Fruit fly (Drosophila melanogaster) whole organism, embryonic: ENCODE results near the gene Pss.

Source experiments
- Abd-B ChIP-seq: fragments of 200-800 bp; sonication (Bioruptor generic); optimal IDR thresholded peaks from 2 replicates; lab custom pipeline; 2018; ENCODE audit warnings: missing biosample characterization, mild to moderate bottlenecking, missing genetic modification characterization, moderate library complexity
- CG10321 ChIP-seq: fragments of 200-800 bp; sonication (Bioruptor generic); IDR thresholded peaks from 2 replicates; pipeline ENCODE4 v1.3.6; 2022; ENCODE audit warnings: missing biosample characterization, missing genetic modification characterization
- CG10366 ChIP-seq: fragments of 200-800 bp; sonication (Bioruptor generic); IDR thresholded peaks from 2 replicates; pipeline ENCODE4 v1.3.6; 2022; ENCODE audit warnings: missing biosample characterization, missing genetic modification characterization
- CG10565 ChIP-seq: fragments of 200-800 bp; sonication (Bioruptor generic); optimal IDR thresholded peaks from 3 replicates; lab custom pipeline; 2016; ENCODE audit warnings: missing biosample characterization, mild to moderate bottlenecking, missing genetic modification characterization
- CG11696 ChIP-seq: fragments of 200-800 bp; sonication (Bioruptor generic); IDR thresholded peaks from 2 replicates; pipeline ENCODE4 v1.3.6; 2022; ENCODE audit warnings: missing biosample characterization, missing genetic modification characterization
- CG15269 ChIP-seq: fragments of 200-800 bp; sonication (Bioruptor generic); optimal IDR thresholded peaks from 2 replicates; lab custom pipeline; 2018; ENCODE audit warnings: missing biosample characterization, mild to moderate bottlenecking, missing genetic modification characterization, moderate library complexity
- CG1529 ChIP-seq: fragments of 200-800 bp; sonication (Bioruptor generic); optimal IDR thresholded peaks from 3 replicates; lab custom pipeline; 2018; ENCODE audit warnings: missing biosample characterization, missing genetic modification characterization
- CG17186 ChIP-seq: fragments of 200-800 bp; sonication (Bioruptor generic); optimal IDR thresholded peaks from 3 replicates; lab custom pipeline; 2017; ENCODE audit warnings: missing biosample characterization, missing genetic modification reagents, missing genetic modification characterization
- CG18476 ChIP-seq: fragments of 200-800 bp; sonication (Bioruptor generic); optimal IDR thresholded peaks from 2 replicates; lab custom pipeline; 2016; ENCODE audit warnings: missing biosample characterization, mild to moderate bottlenecking, missing genetic modification characterization
- CG2712 ChIP-seq: fragments of 200-800 bp; optimal IDR thresholded peaks from 3 replicates; lab custom pipeline; 2019; ENCODE audit warnings: missing biosample characterization, mild to moderate bottlenecking, missing genetic modification characterization, moderate library complexity
- CG2875 ChIP-seq: fragments of 200-800 bp; sonication (Bioruptor generic); optimal IDR thresholded peaks from 2 replicates; lab custom pipeline; 2017; ENCODE audit warnings: missing biosample characterization, mild to moderate bottlenecking, missing genetic modification characterization, missing genetic modification reagents
- CG3847 ChIP-seq: fragments of 200-800 bp; sonication (Bioruptor generic); IDR thresholded peaks from 2 replicates; pipeline ENCODE4 v1.3.6; 2022; ENCODE audit warnings: missing biosample characterization, missing genetic modification characterization
- CG5245 ChIP-seq: fragments of 200-800 bp; sonication (Bioruptor generic); optimal IDR thresholded peaks from 3 replicates; lab custom pipeline; 2016; ENCODE audit warnings: missing biosample characterization, missing genetic modification characterization
- CG6654 ChIP-seq: fragments of 200-800 bp; sonication (Bioruptor generic); optimal IDR thresholded peaks from 2 replicates; lab custom pipeline; 2017; ENCODE audit warnings: missing biosample characterization, mild to moderate bottlenecking, missing genetic modification characterization
- CG6813 ChIP-seq: fragments of 200-800 bp; sonication (Bioruptor generic); optimal IDR thresholded peaks from 2 replicates; lab custom pipeline; 2017; ENCODE audit warnings: missing biosample characterization, missing genetic modification characterization, mild to moderate bottlenecking, moderate library complexity, missing genetic modification reagents
- CG7357 ChIP-seq: fragments of 200-800 bp; sonication (Bioruptor generic); IDR thresholded peaks from 3 replicates; pipeline ENCODE4 v1.3.6; 2022; ENCODE audit warnings: missing biosample characterization, missing genetic modification characterization
- CG8281 ChIP-seq: fragments of 200-800 bp; sonication (Bioruptor generic); optimal IDR thresholded peaks from 2 replicates; lab custom pipeline; 2018; ENCODE audit warnings: missing biosample characterization, mild to moderate bottlenecking, missing genetic modification characterization, moderate library complexity
- CG9215 ChIP-seq: fragments of 200-800 bp; sonication (Bioruptor generic); IDR thresholded peaks from 2 replicates; pipeline ENCODE4 v1.3.6; 2022; ENCODE audit warnings: missing biosample characterization, missing genetic modification characterization
- CG9437 ChIP-seq: fragments of 200-800 bp; sonication (Bioruptor generic); optimal IDR thresholded peaks from 2 replicates; lab custom pipeline; 2018; ENCODE audit warnings: missing biosample characterization, mild to moderate bottlenecking, missing genetic modification characterization
- CG9727 ChIP-seq: fragments of 200-800 bp; sonication (Bioruptor generic); optimal IDR thresholded peaks from 3 replicates; lab custom pipeline; 2017; ENCODE audit warnings: missing biosample characterization, mild to moderate bottlenecking, missing genetic modification characterization
- CG9932 ChIP-seq: fragments of 200-800 bp; sonication (Bioruptor generic); IDR thresholded peaks from 2 replicates; pipeline ENCODE4 v1.3.6; 2022; ENCODE audit warnings: missing biosample characterization, missing genetic modification characterization
- Chrac-16 ChIP-seq: fragments of 200-800 bp; sonication (Bioruptor generic); optimal IDR thresholded peaks from 3 replicates; lab custom pipeline; 2016; ENCODE audit warnings: missing biosample characterization, missing genetic modification characterization
- Dfd ChIP-seq, 2 experiments: fragments of >200 bp; optimal IDR thresholded peaks; 2 replicates each; lab custom pipeline; 2017; ENCODE audit warnings: missing biosample characterization in 2 of 2, missing genetic modification characterization in 2 of 2
- ERR ChIP-seq: fragments of 200-800 bp; sonication (Bioruptor generic); optimal IDR thresholded peaks from 2 replicates; lab custom pipeline; 2016; ENCODE audit warnings: missing biosample characterization, missing genetic modification characterization
- HLH3B ChIP-seq: fragments of 200-800 bp; sonication (Bioruptor generic); IDR thresholded peaks from 2 replicates; pipeline ENCODE4 v1.3.6; 2022; ENCODE audit warnings: missing biosample characterization, missing genetic modification characterization
- MESR4 ChIP-seq: fragments of 200-800 bp; sonication (Bioruptor generic); optimal IDR thresholded peaks from 2 replicates; lab custom pipeline; 2018; ENCODE audit warnings: missing biosample characterization, mild to moderate bottlenecking, missing genetic modification characterization, moderate library complexity
- Opbp ChIP-seq: fragments of 200-800 bp; sonication (Bioruptor generic); IDR thresholded peaks from 3 replicates; pipeline ENCODE4 v1.3.6; 2022; ENCODE audit warnings: missing biosample characterization, missing genetic modification characterization; ENCODE audit not compliant: partially characterized antibody
- Sry-β ChIP-seq: fragments of 200-800 bp; sonication (Bioruptor generic); optimal IDR thresholded peaks from 2 replicates; lab custom pipeline; 2018; ENCODE audit warnings: missing biosample characterization, mild to moderate bottlenecking, missing genetic modification characterization, moderate library complexity
- Trl ChIP-seq, 3 experiments: fragments of >200 bp in 2 of 3; fragments of 200-800 bp in 1 of 3; sonication (Bioruptor generic) in 1 of 3; optimal IDR thresholded peaks; 2 replicates in 1 of 3; 3 replicates in 2 of 3; lab custom pipeline; 2016 to 2017; ENCODE audit warnings: missing biosample characterization in 1 of 3, missing genetic modification characterization in 1 of 3
- Usf ChIP-seq: fragments of 200-800 bp; sonication (Bioruptor generic); optimal IDR thresholded peaks from 2 replicates; lab custom pipeline; 2017; ENCODE audit warnings: missing genotype, missing biosample characterization, missing genetic modification characterization
- ara ChIP-seq: fragments of 200-800 bp; sonication (Bioruptor generic); IDR thresholded peaks from 2 replicates; pipeline ENCODE4 v1.3.6; 2022; ENCODE audit warnings: missing biosample characterization, missing genetic modification characterization
- chif ChIP-seq, 2 experiments: fragments of 200-800 bp; sonication (Bioruptor generic); optimal IDR thresholded peaks; 3 replicates each; lab custom pipeline; 2016; ENCODE audit warnings: missing biosample characterization in 2 of 2, missing genetic modification characterization in 2 of 2
- cwo ChIP-seq: fragments of 200-800 bp; sonication (Bioruptor generic); optimal IDR thresholded peaks from 3 replicates; lab custom pipeline; 2017; ENCODE audit warnings: missing biosample characterization, missing genetic modification characterization, mild to moderate bottlenecking, moderate library complexity, missing genetic modification reagents
- fd102C ChIP-seq: fragments of 200-800 bp; sonication (Bioruptor generic); optimal IDR thresholded peaks from 2 replicates; lab custom pipeline; 2018; ENCODE audit warnings: missing biosample characterization, mild to moderate bottlenecking, missing genetic modification characterization, moderate library complexity
- gem ChIP-seq: fragments of 200-800 bp; sonication (Bioruptor generic); optimal IDR thresholded peaks from 2 replicates; lab custom pipeline; 2019; ENCODE audit warnings: missing biosample characterization, mild to moderate bottlenecking, missing genetic modification characterization, moderate library complexity
- ham ChIP-seq: fragments of 200-800 bp; sonication (Bioruptor generic); IDR thresholded peaks from 2 replicates; pipeline ENCODE4 v1.3.6; 2022; ENCODE audit warnings: missing biosample characterization, missing genetic modification characterization
- inv ChIP-seq: fragments of 200-800 bp; sonication (Bioruptor generic); IDR thresholded peaks from 2 replicates; pipeline ENCODE4 v1.3.6; 2022; ENCODE audit warnings: missing biosample characterization, missing genetic modification characterization; ENCODE audit not compliant: partially characterized antibody
- jigr1 ChIP-seq: fragments of 200-800 bp; sonication (Bioruptor generic); IDR thresholded peaks from 3 replicates; pipeline ENCODE4 v1.3.6; 2022; ENCODE audit warnings: missing biosample characterization, missing genetic modification characterization
- jumu ChIP-seq: fragments of 200-800 bp; sonication (Bioruptor generic); optimal IDR thresholded peaks from 3 replicates; lab custom pipeline; 2016; ENCODE audit warnings: missing biosample characterization, missing genetic modification characterization
- lbe ChIP-seq: fragments of 200-800 bp; sonication (Bioruptor generic); optimal IDR thresholded peaks from 2 replicates; lab custom pipeline; 2016; ENCODE audit warnings: missing biosample characterization, mild to moderate bottlenecking, missing genetic modification characterization
- lmd ChIP-seq: fragments of 200-800 bp; sonication (Bioruptor generic); IDR thresholded peaks from 2 replicates; pipeline ENCODE4 v1.3.6; 2022; ENCODE audit warnings: missing biosample characterization, missing genetic modification characterization
- mld ChIP-seq: fragments of 200-800 bp; sonication (Bioruptor generic); IDR thresholded peaks from 3 replicates; pipeline ENCODE4 v1.3.6; 2022; ENCODE audit warnings: missing biosample characterization, missing genetic modification characterization; ENCODE audit not compliant: partially characterized antibody
- nerfin-2 ChIP-seq: fragments of 200-800 bp; sonication (Bioruptor generic); IDR thresholded peaks from 2 replicates; pipeline ENCODE4 v1.3.6; 2022; ENCODE audit warnings: missing biosample characterization, missing genetic modification characterization; ENCODE audit not compliant: partially characterized antibody
- peb ChIP-seq: fragments of 200-800 bp; sonication (Bioruptor generic); IDR thresholded peaks from 2 replicates; pipeline ENCODE4 v1.3.6; 2022; ENCODE audit warnings: missing biosample characterization, missing genetic modification characterization
- slp2 ChIP-seq: fragments of 200-800 bp; sonication (Bioruptor generic); optimal IDR thresholded peaks from 2 replicates; lab custom pipeline; 2016; ENCODE audit warnings: missing biosample characterization, missing genetic modification characterization
- sob ChIP-seq: fragments of 200-800 bp; sonication (Bioruptor generic); IDR thresholded peaks from 2 replicates; pipeline ENCODE4 v1.3.6; 2022; ENCODE audit warnings: missing biosample characterization, missing genetic modification characterization
- sqz ChIP-seq: fragments of 200-800 bp; sonication (Bioruptor generic); optimal IDR thresholded peaks from 3 replicates; lab custom pipeline; 2018; ENCODE audit warnings: missing biosample characterization, mild to moderate bottlenecking, missing genetic modification characterization
- tna ChIP-seq: fragments of 200-800 bp; sonication (Bioruptor generic); IDR thresholded peaks from 2 replicates; pipeline ENCODE4 v1.3.6; 2022; ENCODE audit warnings: missing biosample characterization, missing genetic modification characterization; ENCODE audit not compliant: partially characterized antibody
- ttk ChIP-seq: fragments of 200-800 bp; sonication (Bioruptor generic); IDR thresholded peaks from 2 replicates; pipeline ENCODE4 v2.1.2; 2022; ENCODE audit warnings: missing biosample characterization, missing genetic modification characterization
- usp ChIP-seq: fragments of >200 bp; optimal IDR thresholded peaks from 2 replicates; lab custom pipeline; 2017; ENCODE audit warnings: missing biosample characterization, missing genetic modification characterization
- wdn ChIP-seq: fragments of 200-800 bp; sonication (Bioruptor generic); IDR thresholded peaks from 2 replicates; pipeline ENCODE4 v1.3.6; 2022; ENCODE audit warnings: missing biosample characterization, missing genetic modification characterization

Gene Pss

dm6 chr3L:20556371-20556770 lies 30.4 kb upstream of the Pss start (continued):
- TF ChIP-seq CG8281: no peak
- TF ChIP-seq Abd-B (GFP tag; lab: Kevin White, UChicago): no peak
- no peak for TF ChIP-seq CG10321 (GFP tag; lab: Robert Waterston, UW)
- no peak for TF ChIP-seq fd102C
- TF ChIP-seq CG5245 (GFP tag; lab: Kevin White, UChicago): no peak
- no peak for TF ChIP-seq Opbp
- no peak for TF ChIP-seq jigr1 (GFP tag; lab: Robert Waterston, UW)
- no peak for TF ChIP-seq nerfin-2
- no peak for TF ChIP-seq CG3847 (GFP tag; lab: Robert Waterston, UW)
- no peak for TF ChIP-seq CG9727 (GFP tag; lab: Kevin White, UChicago)
- TF ChIP-seq inv (GFP tag; lab: Robert Waterston, UW): no peak
- no peak for TF ChIP-seq CG11696 (GFP tag; lab: Robert Waterston, UW)
- TF ChIP-seq chif (GFP tag; optimal IDR thresholded peaks at IDR 0.05; lab: Kevin White, UChicago): no peak
- no peak for TF ChIP-seq CG7357
- TF ChIP-seq ham (GFP tag; lab: Robert Waterston, UW): no peak
- TF ChIP-seq CG15269 (tag; lab: Kevin White, UChicago): peak; percentile 13
- TF ChIP-seq sqz (GFP tag; lab: Kevin White, UChicago): no peak
- TF ChIP-seq HLH3B (GFP tag; lab: Robert Waterston, UW): 0 out of 2 replicates have a peak, but pooled peaks have one; percentile 13
- TF ChIP-seq tna (GFP tag; lab: Robert Waterston, UW): no peak
- no peak for TF ChIP-seq Trl (optimal IDR thresholded peaks at IDR 0.05; lab: Kevin White, UChicago)
- no peak for TF ChIP-seq Trl (GFP tag; optimal IDR thresholded peaks at IDR 0.05; lab: Kevin White, UChicago)
- no peak for TF ChIP-seq CG9437 (GFP tag; lab: Kevin White, UChicago)
- no peak for TF ChIP-seq wdn (GFP tag; lab: Robert Waterston, UW)
- TF ChIP-seq CG1529 (GFP tag; lab: Kevin White, UChicago): no peak
- no peak for TF ChIP-seq cwo
- TF ChIP-seq ara: no peak
- no peak for TF ChIP-seq Sry-β
- TF ChIP-seq CG9932 (GFP tag; lab: Robert Waterston, UW): no peak
- TF ChIP-seq Dfd (GFP tag; optimal IDR thresholded peaks at IDR 0.05; lab: Kevin White, UChicago): no peak
- TF ChIP-seq jumu (GFP tag; lab: Kevin White, UChicago): no peak
- TF ChIP-seq slp2 (GFP tag; lab: Kevin White, UChicago): no peak
- no peak for TF ChIP-seq CG2875 (GFP tag; lab: Kevin White, UChicago)
- peak; percentile 48 for TF ChIP-seq lbe (GFP tag; lab: Kevin White, UChicago)
- no peak for TF ChIP-seq peb
- no peak for TF ChIP-seq mld
- TF ChIP-seq CG6654 (GFP tag; lab: Kevin White, UChicago): no peak
- no peak for TF ChIP-seq Usf (GFP tag; lab: Kevin White, UChicago)
- no peak for TF ChIP-seq sob (GFP tag; lab: Robert Waterston, UW)
- TF ChIP-seq MESR4 (GFP tag; lab: Kevin White, UChicago): no peak
- TF ChIP-seq gem (tag; lab: Kevin White, UChicago): peak; percentile 44
- peak; percentile 7; the same call in 1 of the 2 replicates for TF ChIP-seq CG10366 (GFP tag; lab: Robert Waterston, UW)
- TF ChIP-seq CG6813: no peak
- no peak for TF ChIP-seq ERR
- TF ChIP-seq CG18476 (GFP tag; lab: Kevin White, UChicago): no peak
- no peak for TF ChIP-seq usp
- no peak for TF ChIP-seq CG17186 (GFP tag; lab: Kevin White, UChicago)
- TF ChIP-seq CG9215: no peak
- no peak for TF ChIP-seq ttk (GFP tag; lab: Robert Waterston, UW)
- TF ChIP-seq lmd: no peak
- TF ChIP-seq CG10565 (GFP tag; lab: Kevin White, UChicago): no peak
- peak; percentile 33 for TF ChIP-seq CG2712 (tag; lab: Kevin White, UChicago)
- no peak for TF ChIP-seq Chrac-16 (GFP tag; lab: Kevin White, UChicago)
